Worm (Caenorhabditis elegans): Measurements from ENCODE around the gene K07C5.2.

Gene K07C5.2

ce11 chrV:10339200-10339599 lies at the start of gene K07C5.2:
Gene K07C5.2 (plus strand): TSS chrV:10339500.
- no peak for TF ChIP-seq ceh-13 (GFP tag; optimal IDR thresholded peaks at IDR 0.05)
- no peak for TF ChIP-seq aly-1 (tag; optimal IDR thresholded peaks at IDR 0.05)
- TF ChIP-seq tbx-37 (GFP tag; conservative IDR thresholded peaks at IDR 0.05), result no peak
- TF ChIP-seq hnd-1 (tag; optimal IDR thresholded peaks at IDR 0.05), result no peak
- no peak for TF ChIP-seq scrt-1 (GFP tag; IDR thresholded peaks at IDR 0.05)
- TF ChIP-seq tbx-11 (GFP tag; IDR thresholded peaks at IDR 0.05), result no peak

DNA sequence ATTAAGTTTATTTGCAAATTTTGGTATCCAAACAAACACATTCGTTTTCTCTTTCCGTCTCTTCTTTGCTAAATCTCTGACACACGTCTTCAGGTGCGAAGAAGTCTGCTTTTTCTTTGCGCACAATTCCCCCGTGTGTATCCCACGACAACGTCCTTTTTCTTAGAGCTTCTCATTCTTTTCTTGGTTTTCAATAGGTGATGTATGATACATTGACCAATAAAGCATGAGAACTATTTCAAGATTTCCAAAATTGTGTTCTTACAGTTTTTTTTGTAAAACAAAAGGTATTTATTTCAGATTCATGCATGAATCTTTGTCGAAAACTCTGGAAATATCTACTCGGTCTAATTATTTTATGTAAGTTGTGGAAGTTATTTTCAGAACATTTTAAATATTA lies 49.6 kb upstream of the K07C5.2 start, which contains the start of gene B0024.15:
B0024.15 (plus strand) TSS at position 301 of the 400 bp plus-strand sequence.
- TF ChIP-seq ceh-13 (GFP tag; optimal IDR thresholded peaks at IDR 0.05) (no peak), flt-1 (GFP tag; IDR thresholded peaks at IDR 0.05) (no peak), F13C5.2 (tag; optimal IDR thresholded peaks at IDR 0.05) (no peak), tbx-11 (GFP tag; IDR thresholded peaks at IDR 0.05) (no peak), hmg-4 (GFP tag; optimal IDR thresholded peaks at IDR 0.05) (no peak), ets-7 (tag; optimal IDR thresholded peaks at IDR 0.05) (no peak), pes-1 (GFP tag; IDR thresholded peaks at IDR 0.05) (no peak), scrt-1 (GFP tag; IDR thresholded peaks at IDR 0.05) (no peak), aly-1 (tag; optimal IDR thresholded peaks at IDR 0.05) (no peak), sea-1 (GFP tag; conservative IDR thresholded peaks at IDR 0.05) (no peak), ama-1 (optimal IDR thresholded peaks at IDR 0.05) (no peak), hnd-1 (tag; optimal IDR thresholded peaks at IDR 0.05) (no peak), ceh-36 (tag; optimal IDR thresholded peaks at IDR 0.05) (no peak), hmbx-1 (tag; optimal IDR thresholded peaks at IDR 0.05) (no peak), B0310.2 (tag; optimal IDR thresholded peaks at IDR 0.05) (no peak), tra-4 (tag; optimal IDR thresholded peaks at IDR 0.05) (no peak), tbx-37 (GFP tag; conservative IDR thresholded peaks at IDR 0.05) (no peak)

DNA sequence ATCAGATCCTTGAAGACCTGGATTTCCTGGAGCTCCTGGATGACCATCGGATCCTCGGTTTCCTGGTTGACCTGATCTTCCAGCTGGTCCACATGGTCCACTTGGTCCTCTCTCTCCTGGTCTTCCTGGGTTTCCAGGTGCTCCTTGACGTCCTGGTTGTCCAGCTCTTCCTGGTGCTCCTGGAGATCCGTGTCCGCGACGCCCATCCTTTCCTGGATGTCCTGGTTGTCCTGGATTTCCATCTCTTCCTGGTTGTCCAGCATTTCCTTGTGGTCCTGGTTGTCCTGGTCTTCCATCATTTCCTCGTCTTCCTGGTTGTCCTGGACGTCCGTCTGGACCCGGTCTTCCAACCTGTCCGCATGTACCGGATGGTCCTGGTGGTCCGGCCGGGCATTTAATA lies 47.5 kb upstream of the K07C5.2 start:
- no peak for TF ChIP-seq F13C5.2 (tag; optimal IDR thresholded peaks at IDR 0.05)
- TF ChIP-seq scrt-1 (GFP tag; IDR thresholded peaks at IDR 0.05), result no peak
- TF ChIP-seq ets-7 (tag; optimal IDR thresholded peaks at IDR 0.05), result no peak
- no peak for TF ChIP-seq hmg-4 (GFP tag; optimal IDR thresholded peaks at IDR 0.05)
- TF ChIP-seq ceh-36 (tag; optimal IDR thresholded peaks at IDR 0.05), result no peak
- TF ChIP-seq B0310.2 (tag; optimal IDR thresholded peaks at IDR 0.05), result no peak
- no peak for TF ChIP-seq hmbx-1 (tag; optimal IDR thresholded peaks at IDR 0.05)
- no peak for TF ChIP-seq sea-1 (GFP tag; conservative IDR thresholded peaks at IDR 0.05)
- TF ChIP-seq pes-1 (GFP tag; IDR thresholded peaks at IDR 0.05), result no peak
- TF ChIP-seq tra-4 (tag; optimal IDR thresholded peaks at IDR 0.05), result no peak
- TF ChIP-seq ama-1 (optimal IDR thresholded peaks at IDR 0.05), result no peak
- no peak for TF ChIP-seq tbx-11 (GFP tag; IDR thresholded peaks at IDR 0.05)
- no peak for TF ChIP-seq flt-1 (GFP tag; IDR thresholded peaks at IDR 0.05)
- TF ChIP-seq ceh-13 (GFP tag; optimal IDR thresholded peaks at IDR 0.05), result no peak
- no peak for TF ChIP-seq hnd-1 (tag; optimal IDR thresholded peaks at IDR 0.05)
- no peak for TF ChIP-seq tbx-37 (GFP tag; conservative IDR thresholded peaks at IDR 0.05)

ce11 chrV:10292819-10293357 lies 46.4 kb upstream of the K07C5.2 start, which contains the start of gene col-149:
Gene col-149 (minus strand): TSS chrV:10292869.
- no peak for TF ChIP-seq B0310.2 (tag; optimal IDR thresholded peaks at IDR 0.05)
- TF ChIP-seq ceh-13 (GFP tag; optimal IDR thresholded peaks at IDR 0.05), result no peak
- no peak for TF ChIP-seq tbx-11 (GFP tag; IDR thresholded peaks at IDR 0.05)
- no peak for TF ChIP-seq ceh-36 (tag; optimal IDR thresholded peaks at IDR 0.05)
- no peak for TF ChIP-seq sea-1 (GFP tag; conservative IDR thresholded peaks at IDR 0.05)

DNA sequence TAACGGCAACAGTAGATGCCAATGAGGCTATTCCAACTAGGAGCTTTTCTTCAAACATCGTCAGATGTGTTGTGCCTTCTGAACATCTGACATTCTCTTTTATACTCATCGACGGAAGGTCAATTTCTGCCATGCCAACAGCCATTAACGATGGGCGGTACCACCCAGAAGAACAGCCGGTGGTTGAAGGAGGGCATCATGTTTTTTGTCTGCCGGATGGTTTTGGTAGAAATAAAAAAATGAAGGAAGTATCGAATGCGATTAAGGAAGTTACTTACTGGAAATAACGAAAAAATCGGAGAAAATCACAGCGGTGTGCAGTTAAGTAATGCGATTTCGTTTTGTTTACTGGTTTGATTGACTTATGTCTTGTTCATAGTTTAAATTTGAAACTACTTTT lies 44.8 kb upstream of the K07C5.2 start, which contains the start of gene col-150:
col-150 (minus strand) TSS at position 101 of the 400 bp plus-strand sequence.
- TF ChIP-seq ets-7 (tag; optimal IDR thresholded peaks at IDR 0.05) (no peak), hmbx-1 (tag; optimal IDR thresholded peaks at IDR 0.05) (no peak), B0310.2 (tag; optimal IDR thresholded peaks at IDR 0.05) (no peak), tbx-37 (GFP tag; conservative IDR thresholded peaks at IDR 0.05) (no peak), flt-1 (GFP tag; IDR thresholded peaks at IDR 0.05) (no peak), tra-4 (tag; optimal IDR thresholded peaks at IDR 0.05) (no peak), scrt-1 (GFP tag; IDR thresholded peaks at IDR 0.05) (no peak), hmg-4 (GFP tag; optimal IDR thresholded peaks at IDR 0.05) (no peak), tbx-11 (GFP tag; IDR thresholded peaks at IDR 0.05) (no peak), ceh-36 (tag; optimal IDR thresholded peaks at IDR 0.05) (no peak), sea-1 (GFP tag; conservative IDR thresholded peaks at IDR 0.05) (no peak), pes-1 (GFP tag; IDR thresholded peaks at IDR 0.05) (no peak), F13C5.2 (tag; optimal IDR thresholded peaks at IDR 0.05) (no peak), aly-1 (tag; optimal IDR thresholded peaks at IDR 0.05) (no peak), hnd-1 (tag; optimal IDR thresholded peaks at IDR 0.05) (no peak), ceh-13 (GFP tag; optimal IDR thresholded peaks at IDR 0.05) (no peak), ama-1 (optimal IDR thresholded peaks at IDR 0.05) (no peak)

- no peak for TF ChIP-seq tbx-37 (GFP tag; conservative IDR thresholded peaks at IDR 0.05)
Observed at ce11 chrV:10297099-10297498, 42.2 kb upstream of the K07C5.2 start, which contains the start of gene B0024.4. Gene B0024.4 (plus strand): TSS chrV:10297399.

- TF ChIP-seq ceh-13 (GFP tag; optimal IDR thresholded peaks at IDR 0.05) (no peak), ceh-36 (tag; optimal IDR thresholded peaks at IDR 0.05) (no peak), flt-1 (GFP tag; IDR thresholded peaks at IDR 0.05) (no peak), aly-1 (tag; optimal IDR thresholded peaks at IDR 0.05) (no peak)
Observed at ce11 chrV:10307283-10307682, 32.0 kb upstream of the K07C5.2 start, which contains the start of gene che-12. Gene che-12 (minus strand): TSS chrV:10307383.

DNA sequence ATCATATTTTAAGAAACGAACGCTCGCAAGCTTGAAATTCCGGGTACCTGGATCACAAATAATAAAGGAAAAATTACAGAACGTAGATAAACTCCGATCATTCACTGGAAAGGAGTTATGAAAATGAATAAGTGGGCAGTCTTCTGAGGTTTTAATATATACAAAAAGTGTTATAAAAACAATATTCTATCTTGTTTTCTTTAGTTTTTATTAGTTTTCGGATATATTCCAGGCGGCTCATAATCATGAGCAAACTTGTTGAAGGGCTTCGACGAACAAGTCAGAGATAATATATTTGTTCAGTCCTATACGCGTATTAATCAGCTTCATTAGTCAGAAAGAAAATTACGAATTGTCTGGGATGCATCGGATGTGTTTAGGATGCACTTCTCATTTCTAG lies 25.3 kb upstream of the K07C5.2 start, which contains the start of gene gcy-6:
gcy-6 (minus strand) TSS at position 101 of the 400 bp plus-strand sequence.
- TF ChIP-seq aly-1 (tag; optimal IDR thresholded peaks at IDR 0.05) (no peak), pes-1 (GFP tag; IDR thresholded peaks at IDR 0.05) (no peak), flt-1 (GFP tag; IDR thresholded peaks at IDR 0.05) (no peak), hmbx-1 (tag; optimal IDR thresholded peaks at IDR 0.05) (no peak), ceh-13 (GFP tag; optimal IDR thresholded peaks at IDR 0.05) (no peak), ceh-36 (tag; optimal IDR thresholded peaks at IDR 0.05) (no peak), sea-1 (GFP tag; conservative IDR thresholded peaks at IDR 0.05) (no peak), hnd-1 (tag; optimal IDR thresholded peaks at IDR 0.05) (no peak), F13C5.2 (tag; optimal IDR thresholded peaks at IDR 0.05) (no peak), scrt-1 (GFP tag; IDR thresholded peaks at IDR 0.05) (no peak)

All from whole organism, early embryonic.